Worm (Caenorhabditis elegans) whole organism, mixed stage, embryonic: Measurements from ENCODE around the gene srh-137.

Experiments used
- M03D4.4 ChIP-seq: sonication (generic microtip); optimal IDR thresholded peaks from 2 replicates; lab custom pipeline; 2017; ENCODE audit warnings: mild to moderate bottlenecking, missing genetic modification characterization, missing compliant biosample characterization
- blmp-1 ChIP-seq: fragments of 150-350 bp; optimal IDR thresholded peaks from 2 replicates; lab custom pipeline; 2014; ENCODE audit warnings: missing biosample characterization, missing genetic modification characterization
- ceh-43 ChIP-seq: fragments of 200-800 bp; sonication (Bioruptor generic); optimal IDR thresholded peaks from 2 replicates; lab custom pipeline; 2018; ENCODE audit warnings: mild to moderate bottlenecking, missing genetic modification characterization, moderate library complexity, missing compliant biosample characterization
- ces-1 ChIP-seq: fragments of 150-350 bp; optimal IDR thresholded peaks from 2 replicates; lab custom pipeline; 2014; ENCODE audit warnings: missing biosample characterization, missing genetic modification reagents, missing genetic modification characterization
- flh-1 ChIP-seq: fragments of 200-800 bp; sonication (Bioruptor generic); optimal IDR thresholded peaks from 2 replicates; lab custom pipeline; 2018; ENCODE audit warnings: mild to moderate bottlenecking, missing genetic modification characterization, moderate library complexity, missing compliant biosample characterization
- lin-13 ChIP-seq: fragments of 150-350 bp; optimal IDR thresholded peaks from 2 replicates; lab custom pipeline; 2014; ENCODE audit warnings: missing biosample characterization, missing genetic modification characterization
- lin-32 ChIP-seq: fragments of 200-800 bp; sonication (Bioruptor generic); optimal IDR thresholded peaks from 2 replicates; lab custom pipeline; 2018; ENCODE audit warnings: mild to moderate bottlenecking, missing genetic modification characterization, missing compliant biosample characterization
- lsy-2 ChIP-seq: fragments of 150-350 bp; optimal IDR thresholded peaks from 2 replicates; lab custom pipeline; 2014; ENCODE audit warnings: missing biosample characterization, missing genetic modification characterization
- mep-1 ChIP-seq: fragments of 150-350 bp; optimal IDR thresholded peaks from 2 replicates; lab custom pipeline; 2017; ENCODE audit warnings: missing biosample characterization, missing genetic modification reagents, missing genetic modification characterization, inconsistent platforms
- nhr-237 ChIP-seq: fragments of 150-350 bp; optimal IDR thresholded peaks from 2 replicates; lab custom pipeline; 2014; ENCODE audit warnings: missing biosample characterization, missing genetic modification characterization
- nhr-76 ChIP-seq: sonication (generic microtip); optimal IDR thresholded peaks from 2 replicates; lab custom pipeline; 2017; ENCODE audit warnings: missing biosample characterization, missing genetic modification characterization
- snpc-4 ChIP-seq: fragments of 150-350 bp; optimal IDR thresholded peaks from 2 replicates; lab custom pipeline; 2014; ENCODE audit warnings: missing biosample characterization, missing genetic modification characterization
- unc-62 ChIP-seq: fragments of 150-350 bp; optimal IDR thresholded peaks from 2 replicates; lab custom pipeline; 2014; ENCODE audit warnings: missing biosample characterization, missing genetic modification reagents, missing genetic modification characterization
- ztf-11 ChIP-seq: fragments of 150-350 bp; optimal IDR thresholded peaks from 2 replicates; lab custom pipeline; 2014; ENCODE audit warnings: missing biosample characterization, missing genetic modification characterization

DNA sequence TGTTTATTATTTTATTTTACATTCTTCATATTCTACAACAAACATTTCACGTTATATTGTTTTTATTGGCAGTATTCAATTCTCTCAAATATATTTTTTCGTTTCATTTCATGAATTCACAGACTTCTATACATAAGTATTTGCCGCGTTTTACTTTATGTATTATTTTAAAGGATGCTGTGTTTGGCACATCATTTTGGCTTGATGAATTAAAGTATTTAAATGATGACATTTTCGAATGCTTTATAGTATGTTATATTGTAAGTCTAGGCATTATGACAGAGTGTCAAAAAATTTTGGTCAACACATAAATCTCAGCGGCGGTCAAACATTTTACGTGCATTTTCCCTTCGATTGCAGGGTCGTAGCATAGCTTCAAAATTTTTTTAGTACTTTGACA is 21.0 kb downstream of the srh-137 start:
- no peak for TF ChIP-seq nhr-237 (tag; lab: Kevin White, UChicago)
- TF ChIP-seq blmp-1 (tag; lab: Kevin White, UChicago), result no peak
- TF ChIP-seq ceh-43 (GFP tag; lab: Kevin White, UChicago), result no peak
- no peak for TF ChIP-seq ces-1
- TF ChIP-seq lsy-2, result no peak
- TF ChIP-seq M03D4.4 (tag; lab: Kevin White, UChicago), result no peak
- TF ChIP-seq unc-62, result no peak
- no peak for TF ChIP-seq nhr-76 (tag; lab: Kevin White, UChicago)
- TF ChIP-seq lin-32 (GFP tag; lab: Kevin White, UChicago), result no peak
- TF ChIP-seq mep-1 (tag; lab: Kevin White, UChicago), result no peak
- no peak for TF ChIP-seq snpc-4 (tag; lab: Kevin White, UChicago)
- no peak for TF ChIP-seq lin-13 (tag; lab: Kevin White, UChicago)
- TF ChIP-seq flh-1 (GFP tag; lab: Kevin White, UChicago), result no peak
- TF ChIP-seq ztf-11 (tag; lab: Kevin White, UChicago), result no peak
